Fruit fly (Drosophila melanogaster) whole organism, pupa: ENCODE measurements around the gene CG15533.

Source experiments
- CG10348 ChIP-seq: fragments of 200-800 bp; sonication (Bioruptor generic); IDR thresholded peaks from 2 replicates; pipeline ENCODE4 v1.3.6; 2022; ENCODE audit warnings: missing biosample characterization, missing genetic modification characterization
- CG12605 ChIP-seq: fragments of 200-800 bp; sonication (Bioruptor generic); IDR thresholded peaks from 2 replicates; pipeline ENCODE4 v1.3.6; 2022; ENCODE audit warnings: missing biosample characterization, missing genetic modification characterization
- CG13204 ChIP-seq: fragments of 200-800 bp; sonication (Bioruptor generic); optimal IDR thresholded peaks from 2 replicates; lab custom pipeline; 2018; ENCODE audit warnings: missing biosample characterization, mild to moderate bottlenecking, missing genetic modification characterization, moderate library complexity
- CG14655 ChIP-seq: fragments of 200-800 bp; sonication (Bioruptor generic); optimal IDR thresholded peaks from 3 replicates; lab custom pipeline; 2017; ENCODE audit warnings: mild to moderate bottlenecking, missing biosample characterization, missing genetic modification reagents, missing genetic modification characterization
- CG15710 ChIP-seq: fragments of 200-800 bp; sonication (Bioruptor generic); optimal IDR thresholded peaks from 2 replicates; lab custom pipeline; 2018; ENCODE audit warnings: missing biosample characterization, mild to moderate bottlenecking, missing genetic modification characterization, moderate library complexity
- CG17806 ChIP-seq: fragments of 200-800 bp; sonication (Bioruptor generic); optimal IDR thresholded peaks from 2 replicates; lab custom pipeline; 2018; ENCODE audit warnings: missing biosample characterization, mild to moderate bottlenecking, missing genetic modification characterization, moderate library complexity
- CG32121 ChIP-seq: fragments of 200-800 bp; sonication (Bioruptor generic); IDR thresholded peaks from 2 replicates; pipeline ENCODE4 v1.3.6; 2022; ENCODE audit warnings: missing biosample characterization, missing genetic modification characterization
- CG34367 ChIP-seq: fragments of 200-800 bp; sonication (Bioruptor generic); optimal IDR thresholded peaks from 2 replicates; lab custom pipeline; 2018; ENCODE audit warnings: missing biosample characterization, mild to moderate bottlenecking, missing genetic modification characterization
- CG8159 ChIP-seq: fragments of 200-800 bp; sonication (Bioruptor generic); optimal IDR thresholded peaks from 3 replicates; lab custom pipeline; 2018; ENCODE audit warnings: missing biosample characterization, mild to moderate bottlenecking, missing genetic modification characterization, moderate library complexity
- CG8301 ChIP-seq: fragments of 200-800 bp; sonication (Bioruptor generic); optimal IDR thresholded peaks from 2 replicates; lab custom pipeline; 2018; ENCODE audit warnings: missing biosample characterization, mild to moderate bottlenecking, missing genetic modification characterization
- CG9948 ChIP-seq: fragments of 200-800 bp; sonication (Bioruptor generic); optimal IDR thresholded peaks from 2 replicates; lab custom pipeline; 2018; ENCODE audit warnings: missing biosample characterization, mild to moderate bottlenecking, missing genetic modification characterization, moderate library complexity
- D1 ChIP-seq: fragments of 200-800 bp; sonication (Bioruptor generic); optimal IDR thresholded peaks from 2 replicates; lab custom pipeline; 2018; ENCODE audit warnings: missing biosample characterization, mild to moderate bottlenecking, missing genetic modification characterization, moderate library complexity
- EcR ChIP-seq: fragments of 200-800 bp; sonication (Bioruptor generic); optimal IDR thresholded peaks from 3 replicates; lab custom pipeline; 2019; ENCODE audit warnings: missing biosample characterization, missing genetic modification characterization, mild to moderate bottlenecking, moderate library complexity, missing genetic modification reagents
- Pif1A ChIP-seq: fragments of 200-800 bp; sonication (Bioruptor generic); optimal IDR thresholded peaks from 3 replicates; lab custom pipeline; 2016; ENCODE audit warnings: missing biosample characterization, missing genetic modification characterization
- Pif1B ChIP-seq: fragments of 200-800 bp; sonication (Bioruptor generic); optimal IDR thresholded peaks from 3 replicates; lab custom pipeline; 2016; ENCODE audit warnings: missing biosample characterization, missing genetic modification characterization
- Snoo ChIP-seq: fragments of 200-800 bp; sonication (Bioruptor generic); optimal IDR thresholded peaks from 3 replicates; lab custom pipeline; 2017; ENCODE audit warnings: missing biosample characterization, mild to moderate bottlenecking, missing genetic modification characterization, inconsistent platforms
- fd96Ca ChIP-seq: fragments of 200-800 bp; sonication (Bioruptor generic); IDR thresholded peaks from 3 replicates; pipeline ENCODE4 v1.3.6; 2022; ENCODE audit warnings: missing biosample characterization, missing genetic modification characterization
- gl ChIP-seq: fragments of 200-800 bp; sonication (Bioruptor generic); optimal IDR thresholded peaks from 2 replicates; lab custom pipeline; 2018; ENCODE audit warnings: missing biosample characterization, mild to moderate bottlenecking, missing genetic modification characterization
- rn ChIP-seq: fragments of 200-800 bp; sonication (Bioruptor generic); IDR thresholded peaks from 2 replicates; pipeline ENCODE4 v1.3.6; 2022; ENCODE audit warnings: missing biosample characterization, missing genetic modification characterization

Gene CG15533

DNA sequence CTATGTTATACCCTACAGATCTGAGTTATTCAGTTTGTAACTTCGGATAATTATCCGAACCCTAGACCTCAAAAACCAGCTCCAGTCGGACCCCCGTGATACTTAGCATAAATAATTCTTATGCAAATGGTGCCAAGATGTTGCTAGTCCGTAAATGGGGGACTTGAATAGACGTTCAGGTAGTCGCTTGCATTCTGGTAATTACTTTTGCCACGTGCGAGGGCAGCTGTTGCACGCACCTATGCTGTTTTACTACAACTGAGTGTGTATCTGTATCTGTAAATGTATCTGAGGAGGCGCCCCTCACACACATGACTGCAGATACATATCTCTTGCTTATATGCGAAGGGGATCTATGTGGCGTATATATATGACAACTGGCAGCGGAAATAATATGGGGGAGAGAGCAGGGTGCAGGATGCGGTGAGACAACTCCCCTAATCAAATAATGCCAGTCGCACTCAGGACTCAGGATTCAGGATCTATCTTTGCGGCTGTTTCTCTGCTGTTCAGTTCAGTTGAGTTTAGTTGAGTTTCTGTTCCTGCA is 46.1 kb downstream of the CG15533 start:
- TF ChIP-seq CG10348 (GFP tag; lab: Robert Waterston, UW) (no peak), gl (tag; lab: Kevin White, UChicago) (no peak), CG8301 (no peak), rn (GFP tag; lab: Robert Waterston, UW) (no peak), CG8159 (no peak), CG12605 (GFP tag; lab: Robert Waterston, UW) (no peak), D1 (tag; lab: Kevin White, UChicago) (no peak), Snoo (tag; lab: Kevin White, UChicago) (no peak), CG32121 (GFP tag; lab: Robert Waterston, UW) (no peak), CG34367 (tag; lab: Kevin White, UChicago) (no peak), Pif1A (no peak), CG13204 (GFP tag; lab: Kevin White, UChicago) (no peak), EcR (no peak), CG14655 (GFP tag; lab: Kevin White, UChicago) (no peak), CG9948 (tag; lab: Kevin White, UChicago) (no peak), Pif1B (GFP tag; lab: Kevin White, UChicago) (no peak)

DNA sequence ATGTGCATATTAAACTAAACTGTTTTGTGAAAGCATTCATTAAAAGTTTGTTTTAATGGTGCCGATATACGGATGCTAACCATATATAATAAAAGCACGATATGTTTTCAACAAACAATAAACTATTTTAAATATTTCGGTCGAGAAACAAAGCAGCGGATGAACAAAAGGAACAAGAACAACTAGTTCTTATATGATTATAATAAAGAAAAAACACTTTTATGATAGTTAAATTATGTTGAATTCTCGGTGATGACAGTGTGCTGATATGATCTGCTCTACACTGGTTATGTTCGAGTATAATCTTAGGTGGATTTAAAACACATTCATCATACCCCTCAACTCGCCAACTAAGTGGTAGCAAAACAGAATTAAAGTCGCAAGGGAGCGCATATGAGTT is 47.3 kb downstream of the CG15533 start:
- TF ChIP-seq Pif1A: no peak

DNA sequence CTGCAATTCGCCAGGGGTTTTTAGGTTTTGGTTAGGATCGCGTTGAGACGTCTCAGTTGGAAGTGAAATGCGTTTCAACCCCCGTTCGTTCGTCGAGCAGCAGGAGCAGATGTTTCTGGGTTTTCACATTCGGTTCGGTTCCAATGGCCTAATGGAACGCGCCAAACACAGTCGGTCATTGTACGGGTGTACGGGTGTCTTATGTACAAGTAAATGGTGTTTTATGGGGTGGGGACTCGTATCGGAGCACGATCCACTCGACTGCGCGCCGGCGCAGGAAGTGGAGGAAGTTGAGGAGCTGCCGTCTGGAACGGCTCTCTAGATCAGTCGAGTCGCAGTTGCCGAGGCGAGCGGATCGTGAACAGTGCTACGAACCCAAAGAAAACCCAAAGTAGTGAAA is 47.7 kb downstream of the CG15533 start, which contains the start of gene spdo:
Gene spdo, plus strand, starts transcription at position 318 of the 400 bp plus-strand sequence.
- TF ChIP-seq Snoo (tag; lab: Kevin White, UChicago) (no peak), CG32121 (GFP tag; lab: Robert Waterston, UW) (no peak), CG15710 (no peak), CG13204 (GFP tag; lab: Kevin White, UChicago) (no peak), gl (tag; lab: Kevin White, UChicago) (no peak), CG12605 (GFP tag; lab: Robert Waterston, UW) (no peak), CG17806 (tag; lab: Kevin White, UChicago) (no peak), fd96Ca (GFP tag; lab: Robert Waterston, UW) (no peak), D1 (tag; lab: Kevin White, UChicago) (no peak), CG14655 (GFP tag; lab: Kevin White, UChicago) (no peak)
- TF ChIP-seq, all 21 proteins: peak for 0
